Worm (Caenorhabditis elegans): ENCODE results near the gene plpp-1.1.

- TF ChIP-seq C17E4.6 (GFP tag; IDR thresholded peaks at IDR 0.05) (no peak), nfya-1 (tag; optimal IDR thresholded peaks at IDR 0.05; ENCODE audit: borderline replicate concordance, insufficient read depth) (no peak), ets-4 (GFP tag; optimal IDR thresholded peaks at IDR 0.05) (no peak), F39B2.1 (GFP tag; IDR thresholded peaks at IDR 0.05) (no peak), ama-1 (optimal IDR thresholded peaks at IDR 0.05) (no peak), ama-1 (GFP tag; optimal IDR thresholded peaks at IDR 0.05) (no peak), madf-6 (GFP tag; IDR thresholded peaks at IDR 0.05) (no peak), lin-54 (GFP tag; optimal IDR thresholded peaks at IDR 0.05) (no peak), him-1 (tag; optimal IDR thresholded peaks at IDR 0.05) (no peak)
Measured at ce11 chrII:3933640-3934039, 5.8 kb upstream of the plpp-1.1 start, which contains the start of gene Y14H12B.2.

All from whole organism, young adult.